Fruit fly (Drosophila melanogaster) whole organism, embryonic: Measurements from ENCODE around the gene CG7601.

ENCODE experiments used
- Asciz ChIP-seq: fragments of 200-800 bp; sonication (Bioruptor generic); optimal IDR thresholded peaks from 2 replicates; lab custom pipeline; 2017; ENCODE audit warnings: missing biosample characterization, mild to moderate bottlenecking, missing genetic modification characterization, missing genetic modification reagents
- Atf-2 ChIP-seq: fragments of 200-800 bp; sonication (Bioruptor generic); optimal IDR thresholded peaks from 2 replicates; lab custom pipeline; 2016; ENCODE audit warnings: missing biosample characterization, missing genetic modification characterization
- B-H2 ChIP-seq: fragments of 200-800 bp; sonication (Bioruptor generic); optimal IDR thresholded peaks from 2 replicates; lab custom pipeline; 2018; ENCODE audit warnings: missing biosample characterization, mild to moderate bottlenecking, missing genetic modification characterization
- BEAF-32 ChIP-seq: fragments of 200-800 bp; sonication (Bioruptor generic); optimal IDR thresholded peaks from 3 replicates; lab custom pipeline; 2017; ENCODE audit warnings: missing biosample characterization, missing genetic modification characterization, mild to moderate bottlenecking, moderate library complexity, missing genetic modification reagents
- CG10321 ChIP-seq: fragments of 200-800 bp; sonication (Bioruptor generic); IDR thresholded peaks from 2 replicates; pipeline ENCODE4 v1.3.6; 2022; ENCODE audit warnings: missing biosample characterization, missing genetic modification characterization
- CG12659 ChIP-seq: fragments of 200-800 bp; sonication (Bioruptor generic); optimal IDR thresholded peaks from 3 replicates; lab custom pipeline; 2017; ENCODE audit warnings: mild to moderate bottlenecking, missing biosample characterization, missing genetic modification reagents, missing genetic modification characterization
- CG12769 ChIP-seq: fragments of 200-800 bp; sonication (Bioruptor generic); optimal IDR thresholded peaks from 2 replicates; lab custom pipeline; 2019; ENCODE audit warnings: missing biosample characterization, mild to moderate bottlenecking, missing genetic modification characterization, moderate library complexity
- CG14710 ChIP-seq: fragments of 200-800 bp; sonication (Bioruptor generic); optimal IDR thresholded peaks from 3 replicates; lab custom pipeline; 2019; ENCODE audit warnings: missing biosample characterization, mild to moderate bottlenecking, missing genetic modification characterization, moderate library complexity
- CG1602 ChIP-seq: fragments of 200-800 bp; sonication (Bioruptor generic); optimal IDR thresholded peaks from 3 replicates; lab custom pipeline; 2016; ENCODE audit warnings: missing biosample characterization, missing genetic modification characterization
- CG17359 ChIP-seq: fragments of 200-800 bp; sonication (Bioruptor generic); optimal IDR thresholded peaks from 3 replicates; lab custom pipeline; 2018; ENCODE audit warnings: missing biosample characterization, mild to moderate bottlenecking, missing genetic modification characterization, moderate library complexity
- CG18476 ChIP-seq: fragments of 200-800 bp; sonication (Bioruptor generic); optimal IDR thresholded peaks from 2 replicates; lab custom pipeline; 2016; ENCODE audit warnings: missing biosample characterization, mild to moderate bottlenecking, missing genetic modification characterization
- CG18764 ChIP-seq: fragments of 200-800 bp; sonication (Bioruptor generic); optimal IDR thresholded peaks from 3 replicates; lab custom pipeline; 2016; ENCODE audit warnings: missing biosample characterization, missing genetic modification characterization
- CG2199 ChIP-seq: fragments of 200-800 bp; sonication (Bioruptor generic); IDR thresholded peaks from 3 replicates; pipeline ENCODE4 v1.3.6; 2022; ENCODE audit warnings: missing biosample characterization, missing genetic modification characterization
- CG2202 ChIP-seq: fragments of 200-800 bp; sonication (Bioruptor generic); optimal IDR thresholded peaks from 2 replicates; lab custom pipeline; 2018; ENCODE audit warnings: missing biosample characterization, mild to moderate bottlenecking, missing genetic modification characterization
- CG3281 ChIP-seq: fragments of 200-800 bp; sonication (Bioruptor generic); optimal IDR thresholded peaks from 3 replicates; lab custom pipeline; 2017; ENCODE audit warnings: missing biosample characterization, mild to moderate bottlenecking, missing genetic modification characterization
- CG4328 ChIP-seq: fragments of 200-800 bp; sonication (Bioruptor generic); optimal IDR thresholded peaks from 3 replicates; lab custom pipeline; 2017; ENCODE audit warnings: missing biosample characterization, missing genetic modification reagents, missing genetic modification characterization
- CG5180 ChIP-seq: fragments of 200-800 bp; sonication (Bioruptor generic); optimal IDR thresholded peaks from 3 replicates; lab custom pipeline; 2017; ENCODE audit warnings: missing biosample characterization, missing genetic modification characterization, mild to moderate bottlenecking, moderate library complexity, missing genetic modification reagents
- CG5245 ChIP-seq: fragments of 200-800 bp; sonication (Bioruptor generic); optimal IDR thresholded peaks from 3 replicates; lab custom pipeline; 2016; ENCODE audit warnings: missing biosample characterization, missing genetic modification characterization
- CG6854 ChIP-seq: fragments of 200-800 bp; sonication (Bioruptor generic); optimal IDR thresholded peaks from 3 replicates; lab custom pipeline; 2017; ENCODE audit warnings: missing biosample characterization, mild to moderate bottlenecking, missing genetic modification characterization
- CG7987 ChIP-seq: fragments of 200-800 bp; sonication (Bioruptor generic); optimal IDR thresholded peaks from 2 replicates; lab custom pipeline; 2018; ENCODE audit warnings: missing biosample characterization, mild to moderate bottlenecking, missing genetic modification characterization, moderate library complexity
- CG8765 ChIP-seq: fragments of 200-800 bp; sonication (Bioruptor generic); IDR thresholded peaks from 2 replicates; pipeline ENCODE4 v1.3.6; 2022; ENCODE audit warnings: missing biosample characterization, missing genetic modification characterization
- Chrac-16 ChIP-seq: fragments of 200-800 bp; sonication (Bioruptor generic); optimal IDR thresholded peaks from 3 replicates; lab custom pipeline; 2016; ENCODE audit warnings: missing biosample characterization, missing genetic modification characterization
- D19A ChIP-seq: fragments of 200-800 bp; optimal IDR thresholded peaks from 3 replicates; lab custom pipeline; 2019; ENCODE audit warnings: missing biosample characterization, mild to moderate bottlenecking, missing genetic modification characterization, moderate library complexity
- Dll ChIP-seq: fragments of 200-800 bp; sonication (Bioruptor generic); IDR thresholded peaks from 4 replicates; pipeline ENCODE4 v1.3.6; 2022; ENCODE audit warnings: missing biosample characterization, missing genetic modification characterization; ENCODE audit not compliant: partially characterized antibody
- Hey ChIP-seq: fragments of 200-800 bp; sonication (Bioruptor generic); optimal IDR thresholded peaks from 3 replicates; lab custom pipeline; 2018; ENCODE audit warnings: missing biosample characterization, mild to moderate bottlenecking, missing genetic modification characterization
- HmgD ChIP-seq: fragments of 200-800 bp; sonication (Bioruptor generic); optimal IDR thresholded peaks from 3 replicates; lab custom pipeline; 2016; ENCODE audit warnings: missing biosample characterization, missing genetic modification characterization
- Hr51 ChIP-seq, 2 experiments: fragments of 200-800 bp; sonication (Bioruptor generic); optimal IDR thresholded peaks; 2 replicates in 1 of 2; 3 replicates in 1 of 2; lab custom pipeline; 2016 to 2018; ENCODE audit warnings: missing biosample characterization in 2 of 2, missing genetic modification characterization in 2 of 2, mild to moderate bottlenecking in 1 of 2, moderate library complexity in 1 of 2
- Hr78 ChIP-seq, 2 experiments: fragments of 200-800 bp in 1 of 2; fragments of >200 bp in 1 of 2; sonication (Bioruptor generic) in 1 of 2; optimal IDR thresholded peaks; 2 replicates each; lab custom pipeline; 2017 to 2019; ENCODE audit warnings: missing biosample characterization in 2 of 2, missing genetic modification characterization in 2 of 2, mild to moderate bottlenecking in 1 of 2, moderate library complexity in 1 of 2
- Lpt ChIP-seq: fragments of >200 bp; optimal IDR thresholded peaks from 2 replicates; lab custom pipeline; 2018; ENCODE audit warnings: missing biosample characterization, missing genetic modification characterization
- Med ChIP-seq: fragments of 200-800 bp; sonication (Bioruptor generic); peaks from one replicate; lab custom pipeline; 2016; ENCODE audit warnings: missing biosample characterization, missing genetic modification characterization, mild to moderate bottlenecking, inconsistent platforms, moderate library complexity
- Oaz ChIP-seq: fragments of 200-800 bp; sonication (Bioruptor generic); IDR thresholded peaks from 2 replicates; pipeline ENCODE4 v1.3.6; 2022; ENCODE audit warnings: missing biosample characterization, missing genetic modification characterization
- Ptx1 ChIP-seq: fragments of 200-800 bp; sonication (Bioruptor generic); IDR thresholded peaks from 2 replicates; pipeline ENCODE4 v1.3.6; 2022; ENCODE audit warnings: missing biosample characterization, missing genetic modification characterization
- Ravus ChIP-seq: fragments of 200-800 bp; sonication (Bioruptor generic); IDR thresholded peaks from 2 replicates; pipeline ENCODE4 v1.3.6; 2022; ENCODE audit warnings: missing biosample characterization, missing genetic modification characterization
- Xrp1 ChIP-seq: fragments of 200-800 bp; sonication (Bioruptor generic); IDR thresholded peaks from 2 replicates; pipeline ENCODE4 v1.3.6; 2022; ENCODE audit warnings: missing biosample characterization, missing genetic modification characterization
- bowl ChIP-seq: fragments of 200-800 bp; sonication (Bioruptor generic); IDR thresholded peaks from 2 replicates; pipeline ENCODE4 v1.3.6; 2022; ENCODE audit warnings: missing biosample characterization, missing genetic modification characterization
- cato ChIP-seq: fragments of 200-800 bp; sonication (Bioruptor generic); optimal IDR thresholded peaks from 2 replicates; lab custom pipeline; 2016; ENCODE audit warnings: missing biosample characterization, missing genetic modification characterization, borderline replicate concordance
- cg ChIP-seq: fragments of 200-800 bp; sonication (Bioruptor generic); optimal IDR thresholded peaks from 3 replicates; lab custom pipeline; 2019; ENCODE audit warnings: missing biosample characterization, mild to moderate bottlenecking, missing genetic modification characterization, moderate library complexity
- dimm ChIP-seq: fragments of 200-800 bp; sonication (Bioruptor generic); IDR thresholded peaks from 2 replicates; pipeline ENCODE4 v1.3.6; 2022; ENCODE audit warnings: missing biosample characterization, missing genetic modification characterization
- ewg ChIP-seq: fragments of 200-800 bp; sonication (Bioruptor generic); optimal IDR thresholded peaks from 3 replicates; lab custom pipeline; 2017; ENCODE audit warnings: mild to moderate bottlenecking, missing biosample characterization, missing genetic modification reagents, missing genetic modification characterization
- h ChIP-seq: fragments of >200 bp; optimal IDR thresholded peaks from 2 replicates; lab custom pipeline; 2017
- her ChIP-seq: fragments of 200-800 bp; sonication (Bioruptor generic); optimal IDR thresholded peaks from 2 replicates; lab custom pipeline; 2016; ENCODE audit warnings: missing biosample characterization, missing genetic modification characterization
- insv ChIP-seq, 2 experiments: fragments of 200-800 bp; sonication (Bioruptor generic); optimal IDR thresholded peaks; 3 replicates each; lab custom pipeline; 2016 to 2018; ENCODE audit warnings: missing biosample characterization in 2 of 2, missing genetic modification characterization in 2 of 2
- klu ChIP-seq: fragments of 200-800 bp; sonication (Bioruptor generic); IDR thresholded peaks from 2 replicates; pipeline ENCODE4 v1.3.6; 2022; ENCODE audit warnings: missing biosample characterization, missing genetic modification characterization
- lmd ChIP-seq: fragments of 200-800 bp; sonication (Bioruptor generic); IDR thresholded peaks from 2 replicates; pipeline ENCODE4 v1.3.6; 2022; ENCODE audit warnings: missing biosample characterization, missing genetic modification characterization
- maf-S ChIP-seq: fragments of 200-800 bp; sonication (Bioruptor generic); optimal IDR thresholded peaks from 2 replicates; lab custom pipeline; 2016; ENCODE audit warnings: missing biosample characterization, missing genetic modification characterization
- mld ChIP-seq: fragments of 200-800 bp; sonication (Bioruptor generic); IDR thresholded peaks from 3 replicates; pipeline ENCODE4 v1.3.6; 2022; ENCODE audit warnings: missing biosample characterization, missing genetic modification characterization; ENCODE audit not compliant: partially characterized antibody
- pita ChIP-seq: fragments of 200-800 bp; sonication (Bioruptor generic); optimal IDR thresholded peaks from 2 replicates; lab custom pipeline; 2017; ENCODE audit warnings: missing biosample characterization, mild to moderate bottlenecking, missing genetic modification characterization
- salm ChIP-seq: fragments of 200-800 bp; sonication (Bioruptor generic); optimal IDR thresholded peaks from 2 replicates; lab custom pipeline; 2018; ENCODE audit warnings: missing biosample characterization, mild to moderate bottlenecking, missing genetic modification characterization
- seq ChIP-seq: fragments of 200-800 bp; sonication (Bioruptor generic); IDR thresholded peaks from 2 replicates; pipeline ENCODE4 v1.3.6; 2022; ENCODE audit warnings: missing biosample characterization, missing genetic modification characterization
- sisA ChIP-seq: fragments of 200-800 bp; sonication (Bioruptor generic); IDR thresholded peaks from 2 replicates; pipeline ENCODE4 v1.3.6; 2022; ENCODE audit warnings: missing biosample characterization, missing genetic modification characterization
- ttk ChIP-seq: fragments of 200-800 bp; sonication (Bioruptor generic); IDR thresholded peaks from 2 replicates; pipeline ENCODE4 v2.1.2; 2022; ENCODE audit warnings: missing biosample characterization, missing genetic modification characterization
- yki ChIP-seq: fragments of >200 bp; optimal IDR thresholded peaks from 3 replicates; lab custom pipeline; 2018

The CG7601 gene

dm6 chr3R:29711434-29711833 lies 25.1 kb downstream of the CG7601 start (continued):
- no peak for TF ChIP-seq ewg
- TF ChIP-seq CG5180 (GFP tag; lab: Kevin White, UChicago) = no peak
- TF ChIP-seq CG2202 = no peak
- no peak for TF ChIP-seq CG8765
- TF ChIP-seq CG6854 (GFP tag; lab: Kevin White, UChicago) = no peak
- TF ChIP-seq CG10321 (GFP tag; lab: Robert Waterston, UW) = no peak
- TF ChIP-seq CG1602 (GFP tag; lab: Kevin White, UChicago) = no peak
- peak; percentile 33; the same call in 1 of the 2 replicates for TF ChIP-seq lmd (GFP tag; lab: Robert Waterston, UW)
- TF ChIP-seq Atf-2 (GFP tag; lab: Kevin White, UChicago) = no peak
- TF ChIP-seq BEAF-32 (GFP tag; lab: Kevin White, UChicago) = no peak
- no peak for TF ChIP-seq Hey
- no peak for TF ChIP-seq CG12659 (GFP tag; lab: Kevin White, UChicago)
- no peak for TF ChIP-seq Chrac-16 (GFP tag; lab: Kevin White, UChicago)
- no peak for TF ChIP-seq salm (tag; lab: Kevin White, UChicago)
- TF ChIP-seq cato (GFP tag; lab: Kevin White, UChicago) = no peak
- TF ChIP-seq cg (GFP tag; lab: Kevin White, UChicago) = no peak
- TF ChIP-seq Ptx1 = peak; percentile 33; the same call in 1 of the 2 replicates
- TF ChIP-seq Dll = no peak
- TF ChIP-seq her (GFP tag; lab: Kevin White, UChicago) = no peak
- TF ChIP-seq sisA (GFP tag; lab: Robert Waterston, UW) = peak; percentile 49
- no peak for TF ChIP-seq Oaz (GFP tag; lab: Robert Waterston, UW)
- no peak for TF ChIP-seq mld (GFP tag; lab: Robert Waterston, UW)
- TF ChIP-seq Xrp1 (GFP tag; lab: Robert Waterston, UW) = peak; percentile 43
- TF ChIP-seq dimm (GFP tag; lab: Robert Waterston, UW) = no peak
- TF ChIP-seq Lpt (GFP tag; lab: Kevin White, UChicago) = no peak
- no peak for TF ChIP-seq bowl (GFP tag; lab: Robert Waterston, UW)
- no peak for TF ChIP-seq CG14710 (tag; lab: Kevin White, UChicago)
- no peak for TF ChIP-seq insv (GFP tag; optimal IDR thresholded peaks at IDR 0.05; lab: Kevin White, UChicago)
- TF ChIP-seq CG4328 (GFP tag; lab: Kevin White, UChicago) = no peak
- TF ChIP-seq CG7987 (GFP tag; lab: Kevin White, UChicago) = no peak
- TF ChIP-seq CG3281 (GFP tag; lab: Kevin White, UChicago) = no peak
- TF ChIP-seq h (lab: Kevin White, UChicago) = no peak
- TF ChIP-seq CG12769 (tag; lab: Kevin White, UChicago) = no peak
- TF ChIP-seq D19A (tag; lab: Kevin White, UChicago) = no peak
- TF ChIP-seq HmgD (GFP tag; lab: Kevin White, UChicago) = no peak
- TF ChIP-seq Med = peak; percentile 53
- peak; percentile 41; the same call in 1 of the 2 replicates for TF ChIP-seq ttk (GFP tag; lab: Robert Waterston, UW)
- no peak for TF ChIP-seq Asciz (GFP tag; lab: Kevin White, UChicago)
- TF ChIP-seq Hr51 (GFP tag; optimal IDR thresholded peaks at IDR 0.05; lab: Kevin White, UChicago) = no peak
- no peak for TF ChIP-seq CG5245 (GFP tag; lab: Kevin White, UChicago)
- TF ChIP-seq CG2199 (GFP tag; lab: Robert Waterston, UW) = no peak
- no peak for TF ChIP-seq yki (lab: Kevin White, UChicago)
- TF ChIP-seq Ravus (GFP tag; lab: Robert Waterston, UW) = no peak
- no peak for TF ChIP-seq maf-S
- TF ChIP-seq klu (GFP tag; lab: Robert Waterston, UW) = no peak
- TF ChIP-seq pita (GFP tag; lab: Kevin White, UChicago) = no peak
- TF ChIP-seq CG17359 (tag; lab: Kevin White, UChicago) = no peak
- no peak for TF ChIP-seq CG18476 (GFP tag; lab: Kevin White, UChicago)
- no peak for TF ChIP-seq CG18764 (GFP tag; lab: Kevin White, UChicago)
- no peak for TF ChIP-seq seq (GFP tag; lab: Robert Waterston, UW)
- TF ChIP-seq B-H2 = no peak
- TF ChIP-seq Hr78 (GFP tag; optimal IDR thresholded peaks at IDR 0.05; lab: Kevin White, UChicago) = no peak
